Fruit fly (Drosophila melanogaster): Measurements from ENCODE around the gene CG4459.

- TF ChIP-seq fd96Ca (GFP tag; IDR thresholded peaks at IDR 0.05) (no peak), CG8301 (tag; optimal IDR thresholded peaks at IDR 0.05) (no peak), EcR (GFP tag; optimal IDR thresholded peaks at IDR 0.05) (no peak), CG34367 (tag; optimal IDR thresholded peaks at IDR 0.05) (no peak), CG32121 (GFP tag; IDR thresholded peaks at IDR 0.05) (no peak), CG14655 (GFP tag; optimal IDR thresholded peaks at IDR 0.05) (no peak), D1 (tag; optimal IDR thresholded peaks at IDR 0.05) (no peak), gl (tag; optimal IDR thresholded peaks at IDR 0.05) (no peak), CG17806 (tag; optimal IDR thresholded peaks at IDR 0.05) (no peak)
Measured at dm6 chr3R:19942312-19942711, 13.9 kb upstream of the CG4459 start, which contains the start of gene CG46042.
